Worm (Caenorhabditis elegans) whole organism, early embryonic: ENCODE data around the gene ags-3.

Experiments
- B0310.2 ChIP-seq: sonication (generic microtip); optimal IDR thresholded peaks from 2 replicates; lab custom pipeline; 2016; ENCODE audit warnings: mild to moderate bottlenecking, missing genetic modification characterization, missing compliant biosample characterization
- F13C5.2 ChIP-seq: sonication (generic microtip); optimal IDR thresholded peaks from 2 replicates; lab custom pipeline; 2017; ENCODE audit warnings: mild to moderate bottlenecking, missing genetic modification characterization, inconsistent platforms, missing compliant biosample characterization
- ama-1 ChIP-seq: fragments of 150-350 bp; optimal IDR thresholded peaks from 2 replicates; lab custom pipeline; 2014
- ceh-13 ChIP-seq: fragments of 200-800 bp; sonication (Bioruptor generic); optimal IDR thresholded peaks from 2 replicates; lab custom pipeline; 2018; ENCODE audit warnings: mild to moderate bottlenecking, missing genetic modification characterization, missing compliant biosample characterization
- ceh-36 ChIP-seq: sonication (generic microtip); optimal IDR thresholded peaks from 2 replicates; lab custom pipeline; 2016; ENCODE audit warnings: missing genetic modification characterization, inconsistent platforms, missing compliant biosample characterization
- hmbx-1 ChIP-seq: sonication (generic microtip); optimal IDR thresholded peaks from 2 replicates; lab custom pipeline; 2016; ENCODE audit warnings: mild to moderate bottlenecking, missing genetic modification characterization, missing compliant biosample characterization
- pes-1 ChIP-seq: fragments of 200-800 bp; sonication (Bioruptor generic); IDR thresholded peaks from 2 replicates; pipeline ENCODE4 v1.3.6; 2022; ENCODE audit warnings: missing genetic modification reagents, missing genetic modification characterization, missing compliant biosample characterization
- tra-4 ChIP-seq: sonication (generic microtip); optimal IDR thresholded peaks from 2 replicates; lab custom pipeline; 2017; ENCODE audit warnings: missing genetic modification characterization, missing compliant biosample characterization

ce11 chrX:5260389-5260788 lies 43.0 kb downstream of the ags-3 start:
- TF ChIP-seq ama-1 = no peak
- TF ChIP-seq pes-1 = no peak
- no peak for TF ChIP-seq tra-4 (tag; lab: Kevin White, UChicago)
- no peak for TF ChIP-seq hmbx-1
- TF ChIP-seq B0310.2 (tag; lab: Kevin White, UChicago) = no peak
- TF ChIP-seq ceh-13 = no peak
- TF ChIP-seq ceh-36 (tag; lab: Kevin White, UChicago) = no peak
- no peak for TF ChIP-seq F13C5.2
